Worm (Caenorhabditis elegans): Measurements from ENCODE around the gene rad-54.B.

ce11 chrIV:17005734-17006133 is 55.9 kb downstream of the rad-54.B start:
- TF ChIP-seq flt-1 (GFP tag; IDR thresholded peaks at IDR 0.05) = no peak
- TF ChIP-seq tra-4 (tag; optimal IDR thresholded peaks at IDR 0.05) = no peak
